Worm (Caenorhabditis elegans) whole organism, L4 larva: ENCODE results near the gene F26F2.1.

Source experiments
- F10B5.3 ChIP-seq: sonication (generic microtip); optimal IDR thresholded peaks from 2 replicates; lab custom pipeline; 2016; ENCODE audit warnings: mild to moderate bottlenecking, missing genetic modification characterization, missing compliant biosample characterization
- F26F4.8 ChIP-seq: fragments of 200-800 bp; sonication (Bioruptor generic); conservative IDR thresholded peaks from 2 replicates; pipeline ENCODE4 v1.3.6; 2022; ENCODE audit warnings: missing genetic modification characterization, missing compliant biosample characterization
- F37D6.2 ChIP-seq: sonication (generic microtip); optimal IDR thresholded peaks from 2 replicates; lab custom pipeline; 2016; ENCODE audit warnings: mild to moderate bottlenecking, missing genetic modification characterization, missing compliant biosample characterization
- F49E8.2 ChIP-seq: sonication (generic microtip); optimal IDR thresholded peaks from 2 replicates; lab custom pipeline; 2016; ENCODE audit warnings: missing compliant biosample characterization, mild to moderate bottlenecking, missing genetic modification characterization, borderline replicate concordance
- ZK546.5 ChIP-seq, 2 experiments: sonication (generic microtip); optimal IDR thresholded peaks; 2 replicates each; lab custom pipeline; 2017; ENCODE audit warnings: missing biosample characterization in 2 of 2, missing genetic modification characterization in 2 of 2
- ceh-20 ChIP-seq: fragments of 200-800 bp; sonication (Bioruptor generic); IDR thresholded peaks from 2 replicates; pipeline ENCODE4 v1.3.6; 2022; ENCODE audit warnings: missing genetic modification reagents, missing genetic modification characterization, missing compliant biosample characterization
- ceh-44 ChIP-seq: fragments of 200-800 bp; sonication (Bioruptor generic); IDR thresholded peaks from 2 replicates; pipeline ENCODE4 v1.3.6; 2022; ENCODE audit warnings: missing genetic modification reagents, missing genetic modification characterization, missing compliant biosample characterization
- cey-2 ChIP-seq: sonication (generic microtip); optimal IDR thresholded peaks from 3 replicates; lab custom pipeline; 2017; ENCODE audit warnings: missing genetic modification characterization, mild to moderate bottlenecking, missing compliant biosample characterization, antibody characterized with exemption, borderline replicate concordance; ENCODE audit not compliant: insufficient read depth
- ctbp-1 ChIP-seq: fragments of 200-800 bp; sonication (Bioruptor generic); IDR thresholded peaks from 2 replicates; pipeline ENCODE4 v1.3.6; 2022; ENCODE audit warnings: missing genetic modification reagents, missing genetic modification characterization, missing compliant biosample characterization
- daf-12 ChIP-seq: fragments of 150-350 bp; optimal IDR thresholded peaks from 2 replicates; lab custom pipeline; 2014; ENCODE audit warnings: missing biosample characterization, missing genetic modification reagents, missing genetic modification characterization
- daf-16 ChIP-seq, 3 experiments: sonication (generic microtip); optimal IDR thresholded peaks; 2 replicates each; lab custom pipeline; 2016 to 2017; ENCODE audit warnings: missing genetic modification characterization in 3 of 3, missing genetic modification reagents in 3 of 3, mild to moderate bottlenecking in 2 of 3, missing compliant biosample characterization in 2 of 3, missing biosample characterization in 1 of 3, moderate library complexity in 1 of 3
- dpl-1 ChIP-seq: fragments of 150-350 bp; optimal IDR thresholded peaks from 2 replicates; lab custom pipeline; 2014; ENCODE audit warnings: missing biosample characterization, missing genetic modification reagents, missing genetic modification characterization
- fos-1 ChIP-seq: fragments of 150-350 bp; optimal IDR thresholded peaks from 2 replicates; lab custom pipeline; 2014; ENCODE audit warnings: missing biosample characterization, missing genetic modification characterization
- hif-1 ChIP-seq, 2 experiments: sonication (generic microtip); optimal IDR thresholded peaks; 2 replicates each; lab custom pipeline; 2016 to 2017; ENCODE audit warnings: missing compliant biosample characterization in 2 of 2, missing genetic modification characterization in 2 of 2, missing genetic modification reagents in 2 of 2, missing genotype in 2 of 2, mild to moderate bottlenecking in 1 of 2
- hmg-1.1 ChIP-seq: fragments of 200-800 bp; sonication (Bioruptor generic); IDR thresholded peaks from 2 replicates; pipeline ENCODE4 v1.3.6; 2022; ENCODE audit warnings: missing genetic modification reagents, missing genetic modification characterization, missing compliant biosample characterization
- lin-13 ChIP-seq: fragments of 150-350 bp; optimal IDR thresholded peaks from 2 replicates; lab custom pipeline; 2014; ENCODE audit warnings: missing biosample characterization, missing genetic modification reagents, missing genetic modification characterization
- lin-15B ChIP-seq: fragments of 150-350 bp; sonication (generic microtip); optimal IDR thresholded peaks from 3 replicates; lab custom pipeline; 2014; ENCODE audit warnings: missing biosample characterization, missing genetic modification characterization
- lin-29 ChIP-seq: fragments of 200-800 bp; sonication (Bioruptor generic); IDR thresholded peaks from 2 replicates; pipeline ENCODE4 v1.3.6; 2022; ENCODE audit warnings: missing genetic modification reagents, missing genetic modification characterization, missing compliant biosample characterization
- lir-3 ChIP-seq: sonication (generic microtip); optimal IDR thresholded peaks from 2 replicates; lab custom pipeline; 2016; ENCODE audit warnings: mild to moderate bottlenecking, missing genetic modification characterization, missing compliant biosample characterization
- mxl-3 ChIP-seq: fragments of 200-800 bp; sonication (Bioruptor generic); optimal IDR thresholded peaks from 2 replicates; lab custom pipeline; 2018; ENCODE audit warnings: mild to moderate bottlenecking, missing genetic modification characterization, missing compliant biosample characterization
- nhr-102 ChIP-seq: sonication (generic microtip); optimal IDR thresholded peaks from 2 replicates; lab custom pipeline; 2016; ENCODE audit warnings: mild to moderate bottlenecking, missing genetic modification characterization, moderate library complexity, missing compliant biosample characterization
- nhr-11 ChIP-seq: fragments of 150-350 bp; optimal IDR thresholded peaks from 2 replicates; lab custom pipeline; 2014; ENCODE audit warnings: missing biosample characterization, missing genetic modification characterization
- nhr-28 ChIP-seq: fragments of 150-350 bp; optimal IDR thresholded peaks from 2 replicates; lab custom pipeline; 2014; ENCODE audit warnings: missing biosample characterization, missing genetic modification characterization
- nhr-41 ChIP-seq: fragments of 200-800 bp; sonication (Bioruptor generic); IDR thresholded peaks from 2 replicates; pipeline ENCODE4 v1.3.6; 2022; ENCODE audit warnings: missing genetic modification reagents, missing genetic modification characterization, missing compliant biosample characterization
- nhr-42 ChIP-seq: fragments of 200-800 bp; sonication (Bioruptor generic); IDR thresholded peaks from 2 replicates; pipeline ENCODE4 v1.3.6; 2022; ENCODE audit warnings: missing genetic modification characterization, missing compliant biosample characterization
- nhr-48 ChIP-seq: sonication (generic microtip); optimal IDR thresholded peaks from 2 replicates; lab custom pipeline; 2016; ENCODE audit warnings: mild to moderate bottlenecking, missing genetic modification characterization, missing compliant biosample characterization
- nhr-6 ChIP-seq: fragments of 150-350 bp; optimal IDR thresholded peaks from 2 replicates; lab custom pipeline; 2014; ENCODE audit warnings: missing biosample characterization, missing genetic modification characterization
- nhr-77 ChIP-seq: fragments of 150-350 bp; optimal IDR thresholded peaks from 2 replicates; lab custom pipeline; 2014; ENCODE audit warnings: missing biosample characterization, missing genetic modification characterization
- pha-4 ChIP-seq, 2 experiments: fragments of 150-350 bp in 1 of 2; fragments of 200-800 bp in 1 of 2; sonication (Bioruptor generic) in 1 of 2; IDR thresholded peaks in 1 of 2; optimal IDR thresholded peaks in 1 of 2; 2 replicates each; pipeline versions ENCODE4 v1.3.6 to Lab custom; 2014 to 2022; ENCODE audit warnings: missing genetic modification characterization in 2 of 2, missing genetic modification reagents in 2 of 2, missing biosample characterization in 1 of 2, missing compliant biosample characterization in 1 of 2
- pqm-1 ChIP-seq: sonication (generic microtip); optimal IDR thresholded peaks from 2 replicates; lab custom pipeline; 2017; ENCODE audit warnings: missing biosample characterization, missing genetic modification characterization
- rbr-2 ChIP-seq: sonication (generic microtip); optimal IDR thresholded peaks from 2 replicates; lab custom pipeline; 2016; ENCODE audit warnings: missing genotype, missing genetic modification characterization, missing compliant biosample characterization
- saeg-2 ChIP-seq: fragments of 200-800 bp; sonication (Bioruptor generic); IDR thresholded peaks from 2 replicates; pipeline ENCODE4 v1.3.6; 2022; ENCODE audit warnings: missing genetic modification reagents, missing genetic modification characterization, missing compliant biosample characterization
- skn-1 ChIP-seq: fragments of 150-350 bp; optimal IDR thresholded peaks from 2 replicates; lab custom pipeline; 2014; ENCODE audit warnings: missing biosample characterization, missing genetic modification characterization
- snpc-4 ChIP-seq: fragments of 150-350 bp; optimal IDR thresholded peaks from 2 replicates; lab custom pipeline; 2014; ENCODE audit warnings: missing biosample characterization, missing genetic modification characterization
- spr-3 ChIP-seq: fragments of 200-800 bp; sonication (Bioruptor generic); optimal IDR thresholded peaks from 2 replicates; lab custom pipeline; 2018; ENCODE audit warnings: mild to moderate bottlenecking, missing genetic modification characterization, missing compliant biosample characterization
- unc-130 ChIP-seq: sonication (generic microtip); optimal IDR thresholded peaks from 2 replicates; lab custom pipeline; 2016; ENCODE audit warnings: missing genetic modification reagents, missing genetic modification characterization, missing compliant biosample characterization
- zag-1 ChIP-seq: fragments of 150-350 bp; optimal IDR thresholded peaks from 2 replicates; lab custom pipeline; 2014; ENCODE audit warnings: missing biosample characterization, missing genetic modification characterization
- zfp-3 ChIP-seq: fragments of 200-800 bp; sonication (Bioruptor generic); conservative IDR thresholded peaks from 2 replicates; pipeline ENCODE4 v1.3.6; 2022; ENCODE audit warnings: missing genetic modification reagents, missing genetic modification characterization, missing compliant biosample characterization
- zip-11 ChIP-seq: fragments of 200-800 bp; sonication (Bioruptor generic); IDR thresholded peaks from 2 replicates; pipeline ENCODE4 v1.3.6; 2022; ENCODE audit warnings: missing genetic modification characterization, missing compliant biosample characterization
- zip-2 ChIP-seq: fragments of 150-350 bp; optimal IDR thresholded peaks from 2 replicates; lab custom pipeline; 2014; ENCODE audit warnings: missing biosample characterization, missing genetic modification characterization
- ztf-7 ChIP-seq: fragments of 150-350 bp; optimal IDR thresholded peaks from 2 replicates; lab custom pipeline; 2014; ENCODE audit warnings: missing biosample characterization, missing genetic modification characterization

Gene F26F2.1

ce11 chrV:20599795-20600194 lies 38.1 kb upstream of the F26F2.1 start, which contains the start of gene col-163:
col-163 (plus strand) TSS chrV:20600095.
- TF ChIP-seq snpc-4 (tag; lab: Kevin White, UChicago) (no peak), nhr-28 (tag; lab: Kevin White, UChicago) (no peak), ceh-44 (GFP tag; lab: Robert Waterston, UW) (no peak)
- TF ChIP-seq, all 104 proteins: peak for 0

ce11 chrV:20597076-20597475 lies 35.4 kb upstream of the F26F2.1 start, which contains the start of gene F46B3.1:
F46B3.1 (minus strand) TSS chrV:20597176.
- no peak for TF ChIP-seq spr-3 (GFP tag; lab: Kevin White, UChicago)

- no peak for TF ChIP-seq fos-1 (tag; lab: Kevin White, UChicago)
- no peak for TF ChIP-seq cey-2 (tag; lab: Kevin White, UChicago)
- TF ChIP-seq zfp-3 (GFP tag; lab: Robert Waterston, UW): no peak
- no peak for TF ChIP-seq dpl-1 (GFP tag; lab: Kevin White, UChicago)
- no peak for TF ChIP-seq saeg-2 (GFP tag; lab: Robert Waterston, UW)
- TF ChIP-seq nhr-102 (tag; lab: Kevin White, UChicago): no peak
- TF ChIP-seq lin-29 (GFP tag; lab: Robert Waterston, UW): no peak
- no peak for TF ChIP-seq hmg-1.1 (GFP tag; lab: Robert Waterston, UW)
- TF ChIP-seq nhr-77 (tag; lab: Kevin White, UChicago): no peak
- no peak for TF ChIP-seq zip-11 (GFP tag; lab: Robert Waterston, UW)
- no peak for TF ChIP-seq pha-4 (GFP tag; IDR thresholded peaks at IDR 0.05; lab: Robert Waterston, UW)
- no peak for TF ChIP-seq pha-4 (tag; optimal IDR thresholded peaks at IDR 0.05; lab: Kevin White, UChicago)
- TF ChIP-seq lir-3 (tag; lab: Kevin White, UChicago): no peak
- TF ChIP-seq lin-15B (tag; lab: Kevin White, UChicago): no peak
- TF ChIP-seq nhr-11: no peak
- no peak for TF ChIP-seq ZK546.5 (tag; optimal IDR thresholded peaks at IDR 0.05; lab: Kevin White, UChicago)
- no peak for TF ChIP-seq nhr-41 (GFP tag; lab: Robert Waterston, UW)
- no peak for TF ChIP-seq skn-1
Observed at ce11 chrV:20595653-20596052, 34.0 kb upstream of the F26F2.1 start, which contains the start of gene F26F2.11. F26F2.11 (minus strand) TSS chrV:20595753.

- TF ChIP-seq fos-1 (tag; lab: Kevin White, UChicago) (no peak), zip-2 (tag; lab: Kevin White, UChicago) (no peak), F10B5.3 (no peak), zag-1 (tag; lab: Kevin White, UChicago) (no peak)
- TF ChIP-seq, all 104 proteins: peak for 0
Observed at ce11 chrV:20594746-20595145, 33.1 kb upstream of the F26F2.1 start, which contains the start of gene F26F2.10. F26F2.10 (minus strand) TSS chrV:20594846.

- TF ChIP-seq unc-130 (GFP tag; lab: Kevin White, UChicago) (peak; percentile 66), pqm-1 (peak; percentile 25), nhr-28 (tag; lab: Kevin White, UChicago) (peak; percentile 67), lin-15B (tag; lab: Kevin White, UChicago) (no peak), daf-12 (tag; lab: Kevin White, UChicago) (no peak), lin-13 (GFP tag; lab: Kevin White, UChicago) (peak; percentile 68), F37D6.2 (tag; lab: Kevin White, UChicago) (peak; percentile 63), saeg-2 (GFP tag; lab: Robert Waterston, UW) (peak; percentile 67), hif-1 (tag; optimal IDR thresholded peaks at IDR 0.05; lab: Kevin White, UChicago) (peak in 1 of 2 experiments; percentile 66), F10B5.3 (peak; percentile 68), nhr-48 (peak; percentile 56), nhr-77 (tag; lab: Kevin White, UChicago) (peak; percentile 72), daf-16 (GFP tag; optimal IDR thresholded peaks at IDR 0.05; lab: Kevin White, UChicago) (peak; percentile 17 to 37), daf-16 (tag; optimal IDR thresholded peaks at IDR 0.05; lab: Kevin White, UChicago) (no peak), mxl-3 (peak; percentile 47), ztf-7 (tag; lab: Kevin White, UChicago) (no peak), nhr-42 (GFP tag; lab: Robert Waterston, UW) (peak; percentile 74; the same call in 1 of the 2 replicates), F49E8.2 (tag; lab: Kevin White, UChicago) (peak; percentile 94), nhr-6 (peak; percentile 21), nhr-11 (peak; percentile 30), rbr-2 (peak; percentile 84), ceh-20 (GFP tag; lab: Robert Waterston, UW) (peak; percentile 94), fos-1 (tag; lab: Kevin White, UChicago) (no peak), F26F4.8 (GFP tag; lab: Robert Waterston, UW) (no peak), ctbp-1 (GFP tag; lab: Robert Waterston, UW) (0 out of 2 replicates have a peak, but pooled peaks have one; percentile 31)
Observed at ce11 chrV:20580511-20581040, 18.9 kb upstream of the F26F2.1 start, which contains the start of gene F26F2.7. F26F2.7 (plus strand) TSS chrV:20580990.
